Fruit fly (Drosophila melanogaster) whole organism, embryonic: ENCODE data around the gene CG6398.
A peak's percentile ranks its signal among the peaks of the same experiment; 100 is the strongest.

ENCODE experiments used
- Adf1 ChIP-seq: fragments of 200-800 bp; sonication (Bioruptor generic); IDR thresholded peaks from 2 replicates; pipeline ENCODE4 v1.3.6; 2022; ENCODE audit warnings: missing biosample characterization, missing genetic modification characterization
- Bgb ChIP-seq: fragments of 200-800 bp; sonication (Bioruptor generic); IDR thresholded peaks from 2 replicates; pipeline ENCODE4 v1.3.6; 2022; ENCODE audit warnings: missing biosample characterization, missing genetic modification characterization; ENCODE audit not compliant: partially characterized antibody
- CG10267 ChIP-seq: fragments of 200-800 bp; sonication (Bioruptor generic); optimal IDR thresholded peaks from 2 replicates; lab custom pipeline; 2018; ENCODE audit warnings: missing biosample characterization, mild to moderate bottlenecking, missing genetic modification characterization, moderate library complexity
- CG11560 ChIP-seq: fragments of 200-800 bp; sonication (Bioruptor generic); IDR thresholded peaks from 3 replicates; pipeline ENCODE4 v1.3.6; 2022; ENCODE audit warnings: missing biosample characterization, missing genetic modification characterization
- CG12744 ChIP-seq: fragments of 200-800 bp; sonication (Bioruptor generic); optimal IDR thresholded peaks from 2 replicates; lab custom pipeline; 2016; ENCODE audit warnings: missing biosample characterization, missing genetic modification characterization
- CG13775 ChIP-seq: fragments of 200-800 bp; sonication (Bioruptor generic); optimal IDR thresholded peaks from 3 replicates; lab custom pipeline; 2017; ENCODE audit warnings: missing biosample characterization, mild to moderate bottlenecking, missing genetic modification characterization
- CG13894 ChIP-seq: fragments of 200-800 bp; sonication (Bioruptor generic); optimal IDR thresholded peaks from 3 replicates; lab custom pipeline; 2018; ENCODE audit warnings: missing biosample characterization, mild to moderate bottlenecking, missing genetic modification characterization, moderate library complexity
- CG14014 ChIP-seq: fragments of 200-800 bp; sonication (Bioruptor generic); IDR thresholded peaks from 2 replicates; pipeline ENCODE4 v1.3.6; 2022; ENCODE audit warnings: missing biosample characterization, missing genetic modification characterization
- CG17186 ChIP-seq: fragments of 200-800 bp; sonication (Bioruptor generic); optimal IDR thresholded peaks from 3 replicates; lab custom pipeline; 2017; ENCODE audit warnings: missing biosample characterization, missing genetic modification reagents, missing genetic modification characterization
- CG17328 ChIP-seq: fragments of 200-800 bp; sonication (Bioruptor generic); IDR thresholded peaks from 2 replicates; pipeline ENCODE4 v1.3.6; 2022; ENCODE audit warnings: missing biosample characterization, missing genetic modification characterization
- CG17361 ChIP-seq: fragments of 200-800 bp; sonication (Bioruptor generic); IDR thresholded peaks from 3 replicates; pipeline ENCODE4 v1.3.6; 2022; ENCODE audit warnings: missing biosample characterization, missing genetic modification characterization
- CG3065 ChIP-seq: fragments of 200-800 bp; sonication (Bioruptor generic); optimal IDR thresholded peaks from 2 replicates; lab custom pipeline; 2016; ENCODE audit warnings: missing biosample characterization, missing genetic modification characterization
- CG31224 ChIP-seq: fragments of 200-800 bp; sonication (Bioruptor generic); IDR thresholded peaks from 2 replicates; pipeline ENCODE4 v1.3.6; 2022; ENCODE audit warnings: missing biosample characterization, missing genetic modification characterization
- CG4360 ChIP-seq: fragments of 200-800 bp; sonication (Bioruptor generic); IDR thresholded peaks from 2 replicates; pipeline ENCODE4 v1.3.6; 2022; ENCODE audit warnings: missing biosample characterization, missing genetic modification characterization
- CG5180 ChIP-seq: fragments of 200-800 bp; sonication (Bioruptor generic); optimal IDR thresholded peaks from 3 replicates; lab custom pipeline; 2017; ENCODE audit warnings: missing biosample characterization, missing genetic modification characterization, mild to moderate bottlenecking, moderate library complexity, missing genetic modification reagents
- CG5245 ChIP-seq: fragments of 200-800 bp; sonication (Bioruptor generic); optimal IDR thresholded peaks from 3 replicates; lab custom pipeline; 2016; ENCODE audit warnings: missing biosample characterization, missing genetic modification characterization
- CG5953 ChIP-seq: fragments of 200-800 bp; sonication (Bioruptor generic); IDR thresholded peaks from 2 replicates; pipeline ENCODE4 v1.3.6; 2022; ENCODE audit warnings: missing biosample characterization, missing genetic modification characterization
- CG6272 ChIP-seq: fragments of 200-800 bp; sonication (Bioruptor generic); IDR thresholded peaks from 2 replicates; pipeline ENCODE4 v1.3.6; 2022; ENCODE audit warnings: missing biosample characterization, missing genetic modification characterization
- CG7928 ChIP-seq: fragments of 200-800 bp; sonication (Bioruptor generic); optimal IDR thresholded peaks from 2 replicates; lab custom pipeline; 2017; ENCODE audit warnings: missing biosample characterization, mild to moderate bottlenecking, missing genetic modification characterization
- CG8944 ChIP-seq: fragments of 200-800 bp; sonication (Bioruptor generic); optimal IDR thresholded peaks from 3 replicates; lab custom pipeline; 2016; ENCODE audit warnings: missing biosample characterization, missing genetic modification characterization
- CG9727 ChIP-seq: fragments of 200-800 bp; sonication (Bioruptor generic); optimal IDR thresholded peaks from 3 replicates; lab custom pipeline; 2017; ENCODE audit warnings: missing biosample characterization, mild to moderate bottlenecking, missing genetic modification characterization
- CG9817 ChIP-seq: fragments of 200-800 bp; sonication (Bioruptor generic); optimal IDR thresholded peaks from 2 replicates; lab custom pipeline; 2018; ENCODE audit warnings: missing biosample characterization, mild to moderate bottlenecking, missing genetic modification characterization, moderate library complexity
- CG9876 ChIP-seq: fragments of 200-800 bp; sonication (Bioruptor generic); optimal IDR thresholded peaks from 2 replicates; lab custom pipeline; 2016; ENCODE audit warnings: missing biosample characterization, missing genetic modification characterization
- Dek ChIP-seq: fragments of 200-800 bp; sonication (Bioruptor generic); optimal IDR thresholded peaks from 3 replicates; lab custom pipeline; 2019; ENCODE audit warnings: missing biosample characterization, mild to moderate bottlenecking, missing genetic modification characterization, moderate library complexity
- Doc3 ChIP-seq: fragments of 200-800 bp; sonication (Bioruptor generic); IDR thresholded peaks from 3 replicates; pipeline ENCODE4 v1.3.6; 2022; ENCODE audit warnings: missing biosample characterization, missing genetic modification characterization; ENCODE audit not compliant: partially characterized antibody
- Dref ChIP-seq: fragments of 200-800 bp; sonication (Bioruptor generic); IDR thresholded peaks from 2 replicates; pipeline ENCODE4 v1.3.6; 2022; ENCODE audit warnings: missing biosample characterization, missing genetic modification characterization
- Hr3 ChIP-seq: fragments of 200-800 bp; sonication (Bioruptor generic); optimal IDR thresholded peaks from 3 replicates; lab custom pipeline; 2016; ENCODE audit warnings: missing biosample characterization, missing genetic modification characterization
- Hsf ChIP-seq: fragments of 200-800 bp; sonication (Bioruptor generic); optimal IDR thresholded peaks from 3 replicates; lab custom pipeline; 2016; ENCODE audit warnings: missing biosample characterization, missing genetic modification characterization
- Oli ChIP-seq: fragments of 200-800 bp; sonication (Bioruptor generic); optimal IDR thresholded peaks from 2 replicates; lab custom pipeline; 2018; ENCODE audit warnings: missing biosample characterization, mild to moderate bottlenecking, missing genetic modification characterization, moderate library complexity
- TFAM ChIP-seq: fragments of 200-800 bp; sonication (Bioruptor generic); optimal IDR thresholded peaks from 2 replicates; lab custom pipeline; 2017; ENCODE audit warnings: missing biosample characterization, missing genetic modification characterization, inconsistent platforms
- Tbp ChIP-seq: fragments of >200 bp; optimal IDR thresholded peaks from 2 replicates; lab custom pipeline; 2018; ENCODE audit warnings: missing biosample characterization, missing genetic modification characterization
- YL-1 ChIP-seq: fragments of 200-800 bp; sonication (Bioruptor generic); optimal IDR thresholded peaks from 3 replicates; lab custom pipeline; 2017; ENCODE audit warnings: missing biosample characterization, mild to moderate bottlenecking, missing genetic modification characterization
- al ChIP-seq: fragments of 200-800 bp; sonication (Bioruptor generic); IDR thresholded peaks from 2 replicates; pipeline ENCODE4 v1.3.6; 2022; ENCODE audit warnings: missing biosample characterization, missing genetic modification characterization
- cg ChIP-seq: fragments of 200-800 bp; sonication (Bioruptor generic); optimal IDR thresholded peaks from 3 replicates; lab custom pipeline; 2019; ENCODE audit warnings: missing biosample characterization, mild to moderate bottlenecking, missing genetic modification characterization, moderate library complexity
- da ChIP-seq: fragments of 200-800 bp; sonication (Bioruptor generic); optimal IDR thresholded peaks from 2 replicates; lab custom pipeline; 2016; ENCODE audit warnings: missing biosample characterization, missing genetic modification characterization
- dimm ChIP-seq: fragments of 200-800 bp; sonication (Bioruptor generic); IDR thresholded peaks from 2 replicates; pipeline ENCODE4 v1.3.6; 2022; ENCODE audit warnings: missing biosample characterization, missing genetic modification characterization
- disco-r ChIP-seq: fragments of 200-800 bp; sonication (Bioruptor generic); optimal IDR thresholded peaks from 2 replicates; lab custom pipeline; 2016; ENCODE audit warnings: missing biosample characterization, missing genetic modification characterization
- dpn ChIP-seq, 2 experiments: fragments of 200-800 bp; sonication (Bioruptor generic); optimal IDR thresholded peaks; 3 replicates each; lab custom pipeline; 2016; ENCODE audit warnings: missing biosample characterization in 2 of 2, missing genetic modification characterization in 2 of 2
- fd3F ChIP-seq: fragments of 200-800 bp; sonication (Bioruptor generic); optimal IDR thresholded peaks from 2 replicates; lab custom pipeline; 2018; ENCODE audit warnings: missing biosample characterization, mild to moderate bottlenecking, missing genetic modification characterization, moderate library complexity
- insv ChIP-seq, 2 experiments: fragments of 200-800 bp; sonication (Bioruptor generic); optimal IDR thresholded peaks; 3 replicates each; lab custom pipeline; 2016 to 2018; ENCODE audit warnings: missing biosample characterization in 2 of 2, missing genetic modification characterization in 2 of 2
- jing ChIP-seq: fragments of 200-800 bp; sonication (Bioruptor generic); optimal IDR thresholded peaks from 2 replicates; lab custom pipeline; 2018; ENCODE audit warnings: missing biosample characterization, mild to moderate bottlenecking, missing genetic modification characterization
- kah ChIP-seq: fragments of 200-800 bp; sonication (Bioruptor generic); optimal IDR thresholded peaks from 2 replicates; lab custom pipeline; 2018; ENCODE audit warnings: missing biosample characterization, mild to moderate bottlenecking, missing genetic modification characterization
- seq ChIP-seq: fragments of 200-800 bp; sonication (Bioruptor generic); IDR thresholded peaks from 2 replicates; pipeline ENCODE4 v1.3.6; 2022; ENCODE audit warnings: missing biosample characterization, missing genetic modification characterization
- sisA ChIP-seq: fragments of 200-800 bp; sonication (Bioruptor generic); IDR thresholded peaks from 2 replicates; pipeline ENCODE4 v1.3.6; 2022; ENCODE audit warnings: missing biosample characterization, missing genetic modification characterization
- sna ChIP-seq: fragments of 200-800 bp; sonication (Bioruptor generic); IDR thresholded peaks from 2 replicates; pipeline ENCODE4 v1.3.6; 2022; ENCODE audit warnings: missing biosample characterization, missing genetic modification characterization; ENCODE audit not compliant: partially characterized antibody
- sob ChIP-seq: fragments of 200-800 bp; sonication (Bioruptor generic); IDR thresholded peaks from 2 replicates; pipeline ENCODE4 v1.3.6; 2022; ENCODE audit warnings: missing biosample characterization, missing genetic modification characterization
- tin ChIP-seq: fragments of 200-800 bp; sonication (Bioruptor generic); optimal IDR thresholded peaks from 3 replicates; lab custom pipeline; 2016; ENCODE audit warnings: missing biosample characterization, missing genetic modification characterization
- unc-4 ChIP-seq: fragments of 200-800 bp; sonication (Bioruptor generic); IDR thresholded peaks from 2 replicates; pipeline ENCODE4 v1.3.6; 2022; ENCODE audit warnings: missing biosample characterization, missing genetic modification characterization; ENCODE audit not compliant: partially characterized antibody
- zen2 ChIP-seq: fragments of 200-800 bp; sonication (Bioruptor generic); IDR thresholded peaks from 3 replicates; pipeline ENCODE4 v1.3.6; 2022; ENCODE audit warnings: missing biosample characterization, missing genetic modification characterization; ENCODE audit not compliant: partially characterized antibody
- zfh1 ChIP-seq: fragments of 200-800 bp; sonication (Bioruptor generic); IDR thresholded peaks from 3 replicates; pipeline ENCODE4 v1.3.6; 2022; ENCODE audit warnings: missing biosample characterization, missing genetic modification characterization

CG6398 gene

dm6 chrX:17802353-17803121 lies 28.1 kb upstream of the CG6398 start (continued):
- TF ChIP-seq CG4360 (peak; percentile 77), CG5180 (GFP tag; lab: Kevin White, UChicago) (no peak), al (0 out of 2 replicates have a peak, but pooled peaks have one; percentile 8), Doc3 (no peak), YL-1 (GFP tag; lab: Kevin White, UChicago) (no peak), fd3F (GFP tag; lab: Kevin White, UChicago) (no peak), Tbp (GFP tag; lab: Kevin White, UChicago) (no peak), CG12744 (no peak), kah (no peak), CG31224 (no peak), CG14014 (GFP tag; lab: Robert Waterston, UW) (no peak), CG17328 (GFP tag; lab: Robert Waterston, UW) (no peak), Oli (tag; lab: Kevin White, UChicago) (peak; percentile 49), sob (peak; percentile 27; the same call in 1 of the 2 replicates), seq (GFP tag; lab: Robert Waterston, UW) (no peak), jing (GFP tag; lab: Kevin White, UChicago) (no peak), unc-4 (GFP tag; lab: Robert Waterston, UW) (no peak), CG3065 (GFP tag; lab: Kevin White, UChicago) (no peak), Hsf (GFP tag; lab: Kevin White, UChicago) (peak; percentile 23), disco-r (GFP tag; lab: Kevin White, UChicago) (no peak), CG13775 (GFP tag; lab: Kevin White, UChicago) (peak; percentile 48), TFAM (GFP tag; lab: Kevin White, UChicago) (no peak), CG10267 (peak; percentile 24), tin (GFP tag; lab: Kevin White, UChicago) (no peak), zfh1 (GFP tag; lab: Robert Waterston, UW) (peak; percentile 25; the same call in 1 of the 3 replicates), dimm (GFP tag; lab: Robert Waterston, UW) (no peak), Dek (peak; percentile 8), da (no peak), Bgb (GFP tag; lab: Robert Waterston, UW) (no peak), CG17186 (GFP tag; lab: Kevin White, UChicago) (no peak), cg (GFP tag; lab: Kevin White, UChicago) (peak; percentile 83), CG13894 (tag; lab: Kevin White, UChicago) (no peak), CG5953 (GFP tag; lab: Robert Waterston, UW) (no peak), CG7928 (GFP tag; lab: Kevin White, UChicago) (no peak), insv (GFP tag; optimal IDR thresholded peaks at IDR 0.05; lab: Kevin White, UChicago) (no peak), CG9876 (no peak), CG5245 (GFP tag; lab: Kevin White, UChicago) (no peak), zen2 (no peak), CG11560 (tag; lab: Robert Waterston, UW) (no peak), sisA (no peak), dpn (GFP tag; optimal IDR thresholded peaks at IDR 0.05; lab: Kevin White, UChicago) (peak in 1 of 2 experiments; percentile 22), CG9727 (GFP tag; lab: Kevin White, UChicago) (peak; percentile 63), CG17361 (peak; percentile 50; the same call in 1 of the 3 replicates), sna (no peak), CG8944 (GFP tag; lab: Kevin White, UChicago) (no peak), Hr3 (GFP tag; lab: Kevin White, UChicago) (peak; percentile 23), Dref (GFP tag; lab: Robert Waterston, UW) (no peak), Adf1 (GFP tag; lab: Robert Waterston, UW) (peak; percentile 92), CG9817 (tag; lab: Kevin White, UChicago) (peak; percentile 31), CG6272 (GFP tag; lab: Robert Waterston, UW) (no peak)
